Fruit fly (Drosophila melanogaster): Measurements from ENCODE around the gene CG33552.
A peak's percentile ranks its signal among the peaks of the same experiment; 100 is the strongest.

The CG33552 gene

DNA sequence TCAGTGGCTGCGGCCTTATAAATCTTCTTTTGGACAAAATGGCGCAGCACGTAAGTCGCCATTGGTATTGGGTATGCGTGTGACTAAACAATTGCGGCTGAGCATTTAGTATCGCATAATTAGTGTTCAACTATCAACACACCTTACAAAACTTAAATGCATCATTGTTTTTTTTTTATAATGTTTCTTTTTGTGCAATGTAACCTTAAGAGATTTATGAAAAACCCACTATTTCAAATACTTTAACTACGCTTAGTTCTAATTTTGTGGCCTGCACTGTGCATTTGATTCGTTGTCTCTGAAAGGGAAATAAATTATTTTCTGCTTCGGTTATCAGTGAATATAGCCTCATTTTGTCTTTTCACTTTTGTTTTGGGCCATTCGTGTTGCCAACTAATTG lies 38.3 kb upstream of the CG33552 start (continued):
- TF ChIP-seq Smox (GFP tag; optimal IDR thresholded peaks at IDR 0.05) (peak; percentile 53), svp (GFP tag) (peak; percentile 79), Ets96B (tag; optimal IDR thresholded peaks at IDR 0.05) (peak; percentile 32), CG1621 (tag; optimal IDR thresholded peaks at IDR 0.05) (peak; percentile 38), Hr4 (GFP tag; optimal IDR thresholded peaks at IDR 0.05) (peak; percentile 46), lz (GFP tag; optimal IDR thresholded peaks at IDR 0.05) (peak; percentile 60), ss (GFP tag; optimal IDR thresholded peaks at IDR 0.05) (peak in 1 of 2 experiments; percentile 7), esn (GFP tag; optimal IDR thresholded peaks at IDR 0.05) (peak; percentile 80)

DNA sequence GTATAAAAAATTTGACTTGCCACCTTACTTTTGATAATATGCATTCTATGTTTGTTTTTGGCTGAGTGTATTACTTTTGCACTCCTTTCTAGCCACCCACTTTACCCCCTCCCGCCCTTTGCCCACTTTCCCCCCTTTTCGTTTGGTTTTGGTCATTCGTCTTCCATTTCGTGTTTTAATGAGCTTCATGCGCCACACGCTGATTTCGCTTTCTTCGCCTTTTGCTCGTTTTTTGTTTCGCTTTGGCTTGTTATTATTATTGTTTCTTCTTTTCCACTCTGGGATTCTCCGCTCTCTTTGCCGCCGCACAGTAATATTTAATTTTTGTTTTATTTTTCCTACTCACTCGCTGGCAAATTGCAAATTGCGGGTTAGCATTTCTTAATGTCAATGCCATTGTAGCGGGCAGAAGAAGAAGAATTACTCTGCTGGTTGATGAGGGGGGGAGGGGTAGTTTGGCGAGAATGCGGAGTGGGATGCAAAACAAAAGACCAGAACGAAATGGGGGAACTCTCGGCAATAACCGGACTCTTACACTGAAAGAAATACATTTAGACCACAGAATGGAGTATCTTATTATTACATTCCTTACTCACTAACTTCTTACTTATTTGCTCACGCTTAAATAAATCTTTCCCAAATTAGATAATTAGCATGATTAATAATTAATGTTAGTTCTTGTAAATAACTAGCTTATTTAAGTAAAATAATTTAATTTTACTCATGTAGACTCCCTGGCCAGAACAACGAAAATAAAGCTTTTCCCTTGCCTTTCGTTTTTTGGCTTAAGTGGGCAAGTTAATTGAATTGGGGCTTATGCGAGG lies 36.6 kb upstream of the CG33552 start:
- TF ChIP-seq CG11762 (GFP tag; optimal IDR thresholded peaks at IDR 0.05; ENCODE audit: insufficient read depth) (no peak), CG6808 (GFP tag; optimal IDR thresholded peaks at IDR 0.05) (no peak), CG6854 (GFP tag; optimal IDR thresholded peaks at IDR 0.05) (no peak), Gug (GFP tag; IDR thresholded peaks at IDR 0.05) (no peak), CG4318 (GFP tag; optimal IDR thresholded peaks at IDR 0.05) (no peak), svp (GFP tag) (peak; percentile 73), Met (GFP tag; optimal IDR thresholded peaks at IDR 0.05) (peak; percentile 20), Lpt (GFP tag; optimal IDR thresholded peaks at IDR 0.05) (no peak), Hr4 (GFP tag; optimal IDR thresholded peaks at IDR 0.05) (no peak), Sox15 (GFP tag; optimal IDR thresholded peaks at IDR 0.05) (no peak), CG6276 (GFP tag; optimal IDR thresholded peaks at IDR 0.05) (no peak), Eip75B (GFP tag; optimal IDR thresholded peaks at IDR 0.05) (peak; percentile 2), CG8119 (GFP tag; IDR thresholded peaks at IDR 0.05) (peak; percentile 44; the same call in 1 of the 3 replicates), Blimp-1 (GFP tag; optimal IDR thresholded peaks at IDR 0.05) (peak; percentile 40), OdsH (GFP tag; optimal IDR thresholded peaks at IDR 0.05) (no peak), Smox (GFP tag; optimal IDR thresholded peaks at IDR 0.05) (peak; percentile 19), Hr38 (GFP tag; optimal IDR thresholded peaks at IDR 0.05) (no peak), CG9139 (GFP tag; optimal IDR thresholded peaks at IDR 0.05) (no peak), CG32006 (GFP tag; optimal IDR thresholded peaks at IDR 0.05) (peak; percentile 40), cyc (GFP tag; optimal IDR thresholded peaks at IDR 0.05) (no peak), spab (GFP tag; optimal IDR thresholded peaks at IDR 0.05) (no peak), CG3919 (GFP tag; optimal IDR thresholded peaks at IDR 0.05) (peak; percentile 26), vri (GFP tag; optimal IDR thresholded peaks at IDR 0.05) (no peak), eg (GFP tag; IDR thresholded peaks at IDR 0.05) (peak; percentile 32; the same call in 1 of the 3 replicates), dac (GFP tag; optimal IDR thresholded peaks at IDR 0.05) (no peak), Eip78C (GFP tag) (peak; percentile 79), salr (GFP tag; optimal IDR thresholded peaks at IDR 0.05) (no peak), achi (GFP tag; optimal IDR thresholded peaks at IDR 0.05) (peak; percentile 0), pdm3 (GFP tag; optimal IDR thresholded peaks at IDR 0.05) (no peak), CG10631 (GFP tag; optimal IDR thresholded peaks at IDR 0.05) (peak; percentile 15), Sox14 (GFP tag; optimal IDR thresholded peaks at IDR 0.05) (peak; percentile 13), CG3032 (tag; optimal IDR thresholded peaks at IDR 0.05) (peak; percentile 21), Ets96B (tag; optimal IDR thresholded peaks at IDR 0.05) (peak; percentile 22), acj6 (GFP tag; optimal IDR thresholded peaks at IDR 0.05) (peak; percentile 26), Sox102F (GFP tag; optimal IDR thresholded peaks at IDR 0.05) (no peak), CG34406 (GFP tag; optimal IDR thresholded peaks at IDR 0.05) (no peak), CG6163 (GFP tag; IDR thresholded peaks at IDR 0.05) (no peak), net (GFP tag; optimal IDR thresholded peaks at IDR 0.05) (no peak), lz (GFP tag; optimal IDR thresholded peaks at IDR 0.05) (peak; percentile 13), CG8319 (GFP tag; optimal IDR thresholded peaks at IDR 0.05) (no peak), CG15336 (GFP tag; IDR thresholded peaks at IDR 0.05) (0 out of 2 replicates have a peak, but pooled peaks have one; percentile 8), CG16779 (tag; optimal IDR thresholded peaks at IDR 0.05) (no peak), CG7368 (GFP tag; optimal IDR thresholded peaks at IDR 0.05) (no peak), CG1621 (tag; optimal IDR thresholded peaks at IDR 0.05) (no peak), fkh (GFP tag; optimal IDR thresholded peaks at IDR 0.05) (no peak), CG6792 (GFP tag; optimal IDR thresholded peaks at IDR 0.05) (no peak)

Data from whole organism, prepupa.